Worm (Caenorhabditis elegans): ENCODE measurements around the gene zyg-12.

Gene zyg-12

ce11 chrII:4955353-4955752 lies 5.7 kb downstream of the zyg-12 start, which contains the start of gene pbs-3 (continued):
- TF ChIP-seq lin-14 (GFP tag; optimal IDR thresholded peaks at IDR 0.05), result peak; percentile 53
- peak; percentile 46 for TF ChIP-seq elt-2 (tag; optimal IDR thresholded peaks at IDR 0.05)
- no peak for TF ChIP-seq nhr-76 (tag; optimal IDR thresholded peaks at IDR 0.05)
- peak; percentile 41 for TF ChIP-seq xbp-1 (tag; optimal IDR thresholded peaks at IDR 0.05)
- peak; percentile 86 for TF ChIP-seq C16A3.4 (tag; optimal IDR thresholded peaks at IDR 0.05)
- peak; percentile 55 for TF ChIP-seq lir-3 (tag; optimal IDR thresholded peaks at IDR 0.05; ENCODE audit: poor library complexity)
- peak; percentile 71 to 73 for TF ChIP-seq efl-1 (optimal IDR thresholded peaks at IDR 0.05)
- TF ChIP-seq efl-1 (GFP tag; optimal IDR thresholded peaks at IDR 0.05 in 1 of 2), result peak; percentile 65 to 94
- TF ChIP-seq nhr-19 (GFP tag; conservative IDR thresholded peaks at IDR 0.05), result 0 out of 2 replicates have a peak, but pooled peaks have one; percentile 5
- TF ChIP-seq nhr-12 (tag; optimal IDR thresholded peaks at IDR 0.05), result no peak
- TF ChIP-seq dpl-1 (GFP tag; optimal IDR thresholded peaks at IDR 0.05), result peak; percentile 63 to 76 (median 68)
- peak; percentile 19 for TF ChIP-seq hpl-2 (GFP tag; optimal IDR thresholded peaks at IDR 0.05)
- no peak for TF ChIP-seq tlp-1 (tag; optimal IDR thresholded peaks at IDR 0.05)
- no peak for TF ChIP-seq hlh-4 (tag; optimal IDR thresholded peaks at IDR 0.05)
- TF ChIP-seq jun-1 (tag; optimal IDR thresholded peaks at IDR 0.05), result peak; percentile 2
- peak in 1 of 2 experiments; percentile 57 for TF ChIP-seq ztf-11 (tag; optimal IDR thresholded peaks at IDR 0.05)
- peak; percentile 39 for TF ChIP-seq tbx-2 (tag; optimal IDR thresholded peaks at IDR 0.05)
- TF ChIP-seq efl-3 (GFP tag; optimal IDR thresholded peaks at IDR 0.05), result no peak
- peak; percentile 53 for TF ChIP-seq nhr-47 (tag; optimal IDR thresholded peaks at IDR 0.05)
- TF ChIP-seq mep-1 (tag; optimal IDR thresholded peaks at IDR 0.05), result no peak
- TF ChIP-seq F16B12.6 (tag; optimal IDR thresholded peaks at IDR 0.05), result peak; percentile 56
- TF ChIP-seq lin-15B (tag; optimal IDR thresholded peaks at IDR 0.05), result peak; percentile 48
- TF ChIP-seq nhr-90 (tag; optimal IDR thresholded peaks at IDR 0.05; ENCODE audit: poor library complexity), result peak; percentile 49
- peak; percentile 49 for TF ChIP-seq nhr-77 (tag; optimal IDR thresholded peaks at IDR 0.05)
- peak; percentile 65 for TF ChIP-seq fkh-8 (tag; optimal IDR thresholded peaks at IDR 0.05)
- TF ChIP-seq lin-35 (GFP tag; optimal IDR thresholded peaks at IDR 0.05), result peak; percentile 59 to 86
- TF ChIP-seq rnt-1 (tag; optimal IDR thresholded peaks at IDR 0.05), result peak; percentile 85
- TF ChIP-seq skn-1 (tag; optimal IDR thresholded peaks at IDR 0.05), result peak; percentile 97
- peak; percentile 17 for TF ChIP-seq isw-1 (GFP tag; IDR thresholded peaks at IDR 0.05)
- TF ChIP-seq C34B4.2 (tag; optimal IDR thresholded peaks at IDR 0.05), result no peak
- peak; percentile 44 to 79 (median 72) for TF ChIP-seq ceh-82 (tag; optimal IDR thresholded peaks at IDR 0.05)

ce11 chrII:4959719-4960118 lies 10.0 kb downstream of the zyg-12 start, which contains the start of gene ulp-2:
Gene ulp-2, minus strand, starts transcription at chrII:4959876.
- TF ChIP-seq elt-2 (tag; optimal IDR thresholded peaks at IDR 0.05) (no peak), pag-3 (tag; optimal IDR thresholded peaks at IDR 0.05; ENCODE audit: borderline replicate concordance, insufficient read depth) (no peak), ceh-82 (tag; optimal IDR thresholded peaks at IDR 0.05) (no peak), lin-15B (tag; optimal IDR thresholded peaks at IDR 0.05) (peak; percentile 37), hpl-2 (GFP tag; optimal IDR thresholded peaks at IDR 0.05) (no peak), lir-3 (tag; optimal IDR thresholded peaks at IDR 0.05; ENCODE audit: poor library complexity) (no peak), snu-23 (GFP tag; optimal IDR thresholded peaks at IDR 0.05) (peak; percentile 12), lsy-2 (tag; optimal IDR thresholded peaks at IDR 0.05) (peak; percentile 12 to 46), ztf-4 (tag; optimal IDR thresholded peaks at IDR 0.05) (no peak), nhr-237 (tag; optimal IDR thresholded peaks at IDR 0.05) (no peak), ztf-11 (tag; optimal IDR thresholded peaks at IDR 0.05) (no peak), nhr-84 (tag; optimal IDR thresholded peaks at IDR 0.05) (no peak), xbp-1 (tag; optimal IDR thresholded peaks at IDR 0.05) (no peak), lin-14 (GFP tag; optimal IDR thresholded peaks at IDR 0.05) (peak; percentile 22), nhr-11 (tag; optimal IDR thresholded peaks at IDR 0.05) (no peak), C16A3.4 (tag; optimal IDR thresholded peaks at IDR 0.05) (no peak), lin-35 (GFP tag; optimal IDR thresholded peaks at IDR 0.05) (peak; percentile 28 to 71), mep-1 (tag; optimal IDR thresholded peaks at IDR 0.05) (peak; percentile 40), C04F5.9 (tag; optimal IDR thresholded peaks at IDR 0.05) (no peak), hlh-17 (GFP tag; optimal IDR thresholded peaks at IDR 0.05; ENCODE audit: borderline replicate concordance) (no peak), elt-3 (tag; optimal IDR thresholded peaks at IDR 0.05) (no peak), nhr-20 (tag; optimal IDR thresholded peaks at IDR 0.05) (no peak), rnt-1 (tag; optimal IDR thresholded peaks at IDR 0.05) (peak; percentile 13), dpl-1 (GFP tag; optimal IDR thresholded peaks at IDR 0.05) (peak in 2 of 3 experiments; percentile 46 to 67), unc-30 (tag; optimal IDR thresholded peaks at IDR 0.05) (no peak), dsc-1 (tag; optimal IDR thresholded peaks at IDR 0.05) (no peak), blmp-1 (tag; optimal IDR thresholded peaks at IDR 0.05) (peak; percentile 7), ceh-90 (tag; optimal IDR thresholded peaks at IDR 0.05) (no peak), efl-1 (optimal IDR thresholded peaks at IDR 0.05) (peak; percentile 40 to 51), efl-1 (GFP tag; optimal IDR thresholded peaks at IDR 0.05 in 1 of 2) (peak; percentile 51 to 55)
